Worm (Caenorhabditis elegans): ENCODE data around the gene sir-2.1.

DNA sequence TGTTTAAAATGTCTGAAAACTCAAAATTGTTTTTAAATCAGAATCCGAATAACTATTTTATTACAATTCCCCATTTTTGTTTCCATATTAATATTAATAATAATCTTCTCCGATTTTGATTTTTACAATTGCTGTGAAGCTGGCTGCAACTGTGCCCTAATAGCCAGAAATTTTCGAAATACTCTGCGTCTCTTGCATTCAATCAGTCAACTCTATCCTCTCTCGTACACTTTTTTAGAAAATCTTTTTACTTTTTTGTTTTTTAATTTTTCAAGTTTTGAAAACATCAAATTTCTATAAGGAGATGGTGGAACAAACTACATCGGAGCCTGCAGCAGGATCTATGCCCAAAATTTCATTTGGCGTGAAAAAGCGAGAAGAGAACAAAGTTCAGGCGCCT is 8.2 kb downstream of the sir-2.1 start, which contains the start of gene gkow-1:
- TF ChIP-seq ceh-36 (tag; optimal IDR thresholded peaks at IDR 0.05) (no peak), ceh-13 (GFP tag; optimal IDR thresholded peaks at IDR 0.05) (no peak), scrt-1 (GFP tag; IDR thresholded peaks at IDR 0.05) (no peak), flt-1 (GFP tag; IDR thresholded peaks at IDR 0.05) (no peak), hmg-4 (GFP tag; optimal IDR thresholded peaks at IDR 0.05) (no peak), tbx-11 (GFP tag; IDR thresholded peaks at IDR 0.05) (no peak), ama-1 (optimal IDR thresholded peaks at IDR 0.05) (no peak), aly-1 (tag; optimal IDR thresholded peaks at IDR 0.05) (no peak), ets-7 (tag; optimal IDR thresholded peaks at IDR 0.05) (no peak), pes-1 (GFP tag; IDR thresholded peaks at IDR 0.05) (no peak), B0310.2 (tag; optimal IDR thresholded peaks at IDR 0.05) (no peak), F13C5.2 (tag; optimal IDR thresholded peaks at IDR 0.05) (no peak), hmbx-1 (tag; optimal IDR thresholded peaks at IDR 0.05) (no peak), hnd-1 (tag; optimal IDR thresholded peaks at IDR 0.05) (no peak)

Data from whole organism, early embryonic.